Fruit fly (Drosophila melanogaster) whole organism, wandering third instar larva: ENCODE measurements around the gene CG7884.
A peak's percentile ranks its signal among the peaks of the same experiment; 100 is the strongest.

ENCODE experiments used
- CG9705 ChIP-seq: fragments of 200-800 bp; sonication (Bioruptor generic); optimal IDR thresholded peaks from 2 replicates; lab custom pipeline; 2018; ENCODE audit warnings: missing biosample characterization, mild to moderate bottlenecking, missing genetic modification characterization
- Dif ChIP-seq: fragments of 200-275, 200-300 bp; sonication (Bioruptor generic); optimal IDR thresholded peaks from 2 replicates; lab custom pipeline; 2018; ENCODE audit warnings: missing biosample characterization, missing genetic modification characterization; ENCODE audit not compliant: partially characterized antibody
- Hr78 ChIP-seq: fragments of >200 bp; optimal IDR thresholded peaks from 2 replicates; lab custom pipeline; 2017; ENCODE audit warnings: missing biosample characterization, missing genetic modification characterization
- OdsH ChIP-seq: fragments of 200-800 bp; sonication (Bioruptor generic); optimal IDR thresholded peaks from 2 replicates; lab custom pipeline; 2016; ENCODE audit warnings: missing biosample characterization, mild to moderate bottlenecking, missing genetic modification characterization
- Rel ChIP-seq, 2 experiments: fragments of 200-800 bp; sonication (Bioruptor generic) in 1 of 2; optimal IDR thresholded peaks; 2 replicates in 1 of 2; 3 replicates in 1 of 2; lab custom pipeline; 2016 to 2019; ENCODE audit warnings: mild to moderate bottlenecking in 2 of 2, missing biosample characterization in 2 of 2, missing genetic modification characterization in 2 of 2, moderate library complexity in 1 of 2
- Sp1 ChIP-seq: fragments of 200-800 bp; sonication (Bioruptor generic); optimal IDR thresholded peaks from 3 replicates; lab custom pipeline; 2019; ENCODE audit warnings: missing biosample characterization, mild to moderate bottlenecking, missing genetic modification characterization, moderate library complexity
- dmrt93B ChIP-seq: fragments of 200-800 bp; sonication (Bioruptor generic); optimal IDR thresholded peaks from 2 replicates; lab custom pipeline; 2018; ENCODE audit warnings: missing biosample characterization, mild to moderate bottlenecking, missing genetic modification characterization
- h ChIP-seq: fragments of 200-800 bp; sonication (Bioruptor generic); optimal IDR thresholded peaks from 3 replicates; lab custom pipeline; 2016; ENCODE audit warnings: missing biosample characterization, mild to moderate bottlenecking, missing genetic modification characterization
- sage ChIP-seq: fragments of 200-800 bp; sonication (Bioruptor generic); optimal IDR thresholded peaks from 2 replicates; lab custom pipeline; 2016; ENCODE audit warnings: missing biosample characterization, mild to moderate bottlenecking, missing genetic modification characterization
- tai ChIP-seq: sonication (Bioruptor generic); optimal IDR thresholded peaks from 2 replicates; lab custom pipeline; 2016; ENCODE audit warnings: missing biosample characterization, missing genetic modification characterization
- usp ChIP-seq: fragments of >200 bp; optimal IDR thresholded peaks from 2 replicates; lab custom pipeline; 2017; ENCODE audit warnings: missing biosample characterization, missing genetic modification characterization
- woc ChIP-seq: sonication (Bioruptor generic); optimal IDR thresholded peaks from 2 replicates; lab custom pipeline; 2016; ENCODE audit warnings: missing biosample characterization, mild to moderate bottlenecking, missing genetic modification characterization

DNA sequence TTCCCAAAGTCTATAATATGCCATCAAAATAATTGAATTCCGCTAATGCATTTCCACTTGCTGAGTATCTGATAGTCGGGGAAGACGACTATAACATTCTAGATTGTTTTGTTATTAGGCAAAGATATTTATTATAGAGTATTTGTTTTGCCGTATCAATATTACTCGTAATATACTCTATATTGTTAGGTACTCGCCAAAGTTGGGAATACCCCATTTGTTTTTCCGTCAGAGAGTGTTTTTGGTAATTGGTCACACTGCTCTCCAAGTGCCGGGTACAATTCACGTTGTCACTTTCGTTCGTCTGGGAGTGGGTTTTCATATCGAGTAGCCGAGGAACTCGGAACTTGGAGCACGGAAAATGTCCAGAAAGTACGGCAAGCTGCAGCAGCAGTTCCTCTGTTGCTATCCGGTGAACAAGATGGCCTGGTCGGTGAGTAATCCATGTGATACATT is 23.0 kb downstream of the CG7884 start, which contains the start of gene CG7889:
- TF ChIP-seq Dif (GFP tag; lab: Kevin White, UChicago) (no peak), tai (no peak), usp (GFP tag; lab: Kevin White, UChicago) (no peak), OdsH (no peak), Sp1 (GFP tag; lab: Kevin White, UChicago) (no peak), Rel (GFP tag; optimal IDR thresholded peaks at IDR 0.05; lab: Kevin White, UChicago) (no peak), Rel (tag; optimal IDR thresholded peaks at IDR 0.05; lab: Kevin White, UChicago) (peak; percentile 78), Hr78 (GFP tag; lab: Kevin White, UChicago) (no peak), CG9705 (GFP tag; lab: Kevin White, UChicago) (no peak), sage (no peak), dmrt93B (no peak), h (GFP tag; lab: Kevin White, UChicago) (peak; percentile 44), woc (GFP tag; lab: Kevin White, UChicago) (peak; percentile 38)
